Worm (Caenorhabditis elegans) whole organism, L2 larva: ENCODE measurements around the gene Y62E10A.20.
"Not testable (repeated sequence)": the region's sequence is repeated elsewhere in the genome, so short reads cannot be mapped to it uniquely, and the experiment has no call there.

ENCODE experiments used
- ama-1 ChIP-seq: fragments of 150-350 bp; optimal IDR thresholded peaks from 2 replicates; lab custom pipeline; 2018; ENCODE audit warnings: inconsistent platforms
- blmp-1 ChIP-seq: sonication (generic microtip); optimal IDR thresholded peaks from 2 replicates; lab custom pipeline; 2017; ENCODE audit warnings: missing genetic modification characterization, mild to moderate bottlenecking, missing compliant biosample characterization, antibody characterized with exemption, moderate library complexity; ENCODE audit not compliant: insufficient read depth
- fos-1 ChIP-seq: fragments of 150-350 bp; optimal IDR thresholded peaks from 2 replicates; lab custom pipeline; 2014; ENCODE audit warnings: missing biosample characterization, missing genetic modification characterization
- mbf-1 ChIP-seq: sonication (generic microtip); optimal IDR thresholded peaks from 2 replicates; lab custom pipeline; 2017; ENCODE audit warnings: missing biosample characterization, missing genetic modification characterization
- unc-39 ChIP-seq: fragments of 150-350 bp; optimal IDR thresholded peaks from 2 replicates; lab custom pipeline; 2014; ENCODE audit warnings: missing biosample characterization, missing genetic modification characterization
- ztf-11 ChIP-seq: sonication (generic microtip); optimal IDR thresholded peaks from 2 replicates; lab custom pipeline; 2017; ENCODE audit warnings: missing biosample characterization, missing genetic modification characterization

DNA sequence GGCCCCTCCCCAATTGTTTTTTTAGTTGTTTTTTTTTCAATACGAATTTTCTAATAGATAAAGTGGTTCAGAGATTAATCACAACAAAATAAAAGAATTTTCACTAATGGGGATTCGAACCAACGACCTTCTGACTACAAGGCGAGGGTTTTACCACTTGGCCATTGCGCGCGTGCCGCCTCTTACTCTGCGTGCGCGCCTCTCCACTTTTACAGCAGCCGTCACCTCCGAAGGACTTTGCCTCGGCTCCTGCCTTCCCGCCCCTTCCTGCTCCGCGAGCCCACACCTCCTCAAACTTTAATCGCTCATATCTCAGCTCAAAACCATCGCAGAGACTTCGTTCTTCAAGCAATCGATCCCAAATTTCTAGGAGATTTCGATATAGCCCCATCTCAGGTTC lies 44.2 kb upstream of the Y62E10A.20 start:
- TF ChIP-seq mbf-1 (tag; lab: Kevin White, UChicago); fos-1 (tag; lab: Kevin White, UChicago); unc-39; blmp-1; ama-1 (lab: Kevin White, UChicago); ztf-11 (tag; lab: Kevin White, UChicago): not testable (repeated sequence)
